Fruit fly (Drosophila melanogaster): ENCODE measurements around the gene CG13042.

The CG13042 gene

dm6 chr3L:16308380-16308779 is at the start of gene CG13042:
CG13042 (minus strand) TSS chr3L:16308480.
- TF ChIP-seq CG17801 (GFP tag; optimal IDR thresholded peaks at IDR 0.05; ENCODE audit: partially characterized antibody) = no peak

- TF ChIP-seq CG17801 (GFP tag; optimal IDR thresholded peaks at IDR 0.05; ENCODE audit: partially characterized antibody) = no peak
Observed at dm6 chr3L:16357860-16358259, 49.6 kb upstream of the CG13042 start.

- TF ChIP-seq CG17801 (GFP tag; optimal IDR thresholded peaks at IDR 0.05; ENCODE audit: partially characterized antibody) = no peak
Observed at dm6 chr3L:16357187-16357728, 49.0 kb upstream of the CG13042 start.

dm6 chr3L:16356171-16356765 is 48.0 kb upstream of the CG13042 start:
- no peak for TF ChIP-seq CG17801 (GFP tag; optimal IDR thresholded peaks at IDR 0.05; ENCODE audit: partially characterized antibody)

dm6 chr3L:16354197-16354596 is 45.9 kb upstream of the CG13042 start, which contains the start of gene Pdh:
Pdh (minus strand) TSS chr3L:16354297.
- TF ChIP-seq CG17801 (GFP tag; optimal IDR thresholded peaks at IDR 0.05; ENCODE audit: partially characterized antibody) = no peak

- no peak for TF ChIP-seq CG17801 (GFP tag; optimal IDR thresholded peaks at IDR 0.05; ENCODE audit: partially characterized antibody)
Observed at dm6 chr3L:16351770-16352429, 43.6 kb upstream of the CG13042 start, which contains the start of the genes Golgin104 and Tcs3. Golgin104 (minus strand) TSS chr3L:16351951. Tcs3 (plus strand) TSS chr3L:16351991.

- TF ChIP-seq CG17801 (GFP tag; optimal IDR thresholded peaks at IDR 0.05; ENCODE audit: partially characterized antibody) = no peak
Observed at dm6 chr3L:16349686-16350085, 41.4 kb upstream of the CG13042 start.

dm6 chr3L:16347914-16348313 is 39.6 kb upstream of the CG13042 start, which contains the start of gene mRpS34:
mRpS34 (plus strand) TSS chr3L:16348074.
- no peak for TF ChIP-seq CG17801 (GFP tag; optimal IDR thresholded peaks at IDR 0.05; ENCODE audit: partially characterized antibody)

- no peak for TF ChIP-seq CG17801 (GFP tag; optimal IDR thresholded peaks at IDR 0.05; ENCODE audit: partially characterized antibody)
Observed at dm6 chr3L:16346023-16346422, 37.7 kb upstream of the CG13042 start, which contains the start of gene CG33257. CG33257 (plus strand) TSS chr3L:16346323.

dm6 chr3L:16339873-16340272 is 31.6 kb upstream of the CG13042 start:
- no peak for TF ChIP-seq CG17801 (GFP tag; optimal IDR thresholded peaks at IDR 0.05; ENCODE audit: partially characterized antibody)

- TF ChIP-seq CG17801 (GFP tag; optimal IDR thresholded peaks at IDR 0.05; ENCODE audit: partially characterized antibody) = no peak
Observed at dm6 chr3L:16339463-16339862, 31.2 kb upstream of the CG13042 start.

dm6 chr3L:16338703-16339102 is 30.4 kb upstream of the CG13042 start, which contains the start of gene CG4998:
CG4998 (plus strand) TSS chr3L:16339003.
- TF ChIP-seq CG17801 (GFP tag; optimal IDR thresholded peaks at IDR 0.05; ENCODE audit: partially characterized antibody) = no peak

dm6 chr3L:16337739-16338138 is 29.5 kb upstream of the CG13042 start:
- TF ChIP-seq CG17801 (GFP tag; optimal IDR thresholded peaks at IDR 0.05; ENCODE audit: partially characterized antibody) = no peak

- no peak for TF ChIP-seq CG17801 (GFP tag; optimal IDR thresholded peaks at IDR 0.05; ENCODE audit: partially characterized antibody)
Observed at dm6 chr3L:16334876-16335275, 26.6 kb upstream of the CG13042 start.

- TF ChIP-seq CG17801 (GFP tag; optimal IDR thresholded peaks at IDR 0.05; ENCODE audit: partially characterized antibody) = no peak
Observed at dm6 chr3L:16333013-16333412, 24.7 kb upstream of the CG13042 start, which contains the start of gene CG13056. CG13056 (plus strand) TSS chr3L:16333313.

- no peak for TF ChIP-seq CG17801 (GFP tag; optimal IDR thresholded peaks at IDR 0.05; ENCODE audit: partially characterized antibody)
Observed at dm6 chr3L:16331633-16332032, 23.4 kb upstream of the CG13042 start, which contains the start of gene retinin. retinin (plus strand) TSS chr3L:16331933.

All from ovary, adult (tissue).